Worm (Caenorhabditis elegans): Measurements from ENCODE around the gene mfsd-13.2.

mfsd-13.2 gene

DNA sequence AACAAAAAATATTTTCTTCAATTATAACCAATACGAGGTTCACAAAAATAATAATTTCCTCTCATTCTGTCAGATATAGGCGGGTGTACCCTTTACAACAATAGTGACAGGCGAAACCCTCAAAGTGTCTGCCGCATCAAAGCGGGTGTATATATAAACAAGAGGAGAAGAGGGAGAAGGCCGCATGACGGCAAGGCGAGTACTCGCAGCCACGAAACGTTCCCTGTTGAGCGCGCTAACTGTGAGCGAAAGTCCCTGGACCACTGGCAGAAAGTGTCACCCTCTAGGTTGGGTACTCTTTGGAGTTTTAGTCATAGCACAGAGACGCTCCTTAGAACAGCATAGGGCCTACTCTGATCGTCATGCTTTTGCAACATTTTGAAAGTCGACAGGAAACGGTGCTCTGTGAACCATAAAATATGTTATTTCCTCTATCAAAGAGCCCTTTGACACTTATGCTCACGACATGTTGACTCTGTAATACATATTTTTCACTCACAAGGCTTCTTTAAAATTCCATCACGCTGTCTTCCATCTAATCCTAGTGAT, 34.5 kb upstream of the mfsd-13.2 start, which contains the start of gene pcrg-1:
Gene pcrg-1, plus strand, starts transcription at position 499 of the 549 bp plus-strand sequence.
- TF ChIP-seq tbx-7 (tag; optimal IDR thresholded peaks at IDR 0.05) (peak; percentile 71), Y22D7AL.16 (tag; optimal IDR thresholded peaks at IDR 0.05) (peak; percentile 84), ztf-16 (tag; optimal IDR thresholded peaks at IDR 0.05) (peak; percentile 89), pha-4 (tag; optimal IDR thresholded peaks at IDR 0.05) (no peak), unc-42 (tag; optimal IDR thresholded peaks at IDR 0.05) (peak; percentile 35), che-1 (tag; optimal IDR thresholded peaks at IDR 0.05) (peak; percentile 91), hlh-8 (tag; optimal IDR thresholded peaks at IDR 0.05) (peak; percentile 44), sdc-2 (tag; optimal IDR thresholded peaks at IDR 0.05) (peak; percentile 69), ets-4 (tag; optimal IDR thresholded peaks at IDR 0.05) (peak; percentile 52), C38D4.7 (GFP tag; optimal IDR thresholded peaks at IDR 0.05) (peak; percentile 87), ttx-3 (tag; optimal IDR thresholded peaks at IDR 0.05) (peak; percentile 77), ama-1 (optimal IDR thresholded peaks at IDR 0.05) (no peak), ceh-22 (tag; optimal IDR thresholded peaks at IDR 0.05) (no peak), tbx-2 (tag; optimal IDR thresholded peaks at IDR 0.05) (peak; percentile 85), elt-4 (tag; optimal IDR thresholded peaks at IDR 0.05) (no peak), K09A11.1 (tag; optimal IDR thresholded peaks at IDR 0.05; ENCODE audit: insufficient read depth) (peak; percentile 43), pax-1 (tag; optimal IDR thresholded peaks at IDR 0.05) (no peak), sox-2 (GFP tag; IDR thresholded peaks at IDR 0.05) (peak; percentile 87), gmeb-2 (tag; optimal IDR thresholded peaks at IDR 0.05) (peak; percentile 78), hlh-6 (tag; optimal IDR thresholded peaks at IDR 0.05) (peak; percentile 91), ceh-19 (GFP tag; optimal IDR thresholded peaks at IDR 0.05) (peak; percentile 90), C08G9.2 (tag; optimal IDR thresholded peaks at IDR 0.05) (peak; percentile 76), ceh-6 (GFP tag; optimal IDR thresholded peaks at IDR 0.05) (peak; percentile 86), lin-11 (tag; optimal IDR thresholded peaks at IDR 0.05) (peak; percentile 77), pros-1 (tag; optimal IDR thresholded peaks at IDR 0.05) (no peak), fkh-6 (tag; optimal IDR thresholded peaks at IDR 0.05) (peak; percentile 86), madf-2 (tag; optimal IDR thresholded peaks at IDR 0.05) (peak; percentile 85), ceh-9 (tag; optimal IDR thresholded peaks at IDR 0.05) (peak; percentile 72), F13H6.1 (tag; optimal IDR thresholded peaks at IDR 0.05) (peak; percentile 89), pag-3 (tag; optimal IDR thresholded peaks at IDR 0.05; ENCODE audit: borderline replicate concordance) (peak; percentile 8), nfya-1 (tag; optimal IDR thresholded peaks at IDR 0.05) (peak; percentile 45), ceh-45 (GFP tag; IDR thresholded peaks at IDR 0.05) (peak; percentile 84), ceh-2 (tag; optimal IDR thresholded peaks at IDR 0.05) (peak; percentile 78), npax-4 (tag; optimal IDR thresholded peaks at IDR 0.05) (peak; percentile 84), K02D7.2 (tag; optimal IDR thresholded peaks at IDR 0.05) (peak; percentile 74), mec-3 (tag; optimal IDR thresholded peaks at IDR 0.05; ENCODE audit: borderline replicate concordance) (peak; percentile 39), unc-55 (GFP tag; optimal IDR thresholded peaks at IDR 0.05) (no peak), pat-9 (tag; optimal IDR thresholded peaks at IDR 0.05) (peak; percentile 88), dmd-4 (tag; optimal IDR thresholded peaks at IDR 0.05; ENCODE audit: borderline replicate concordance) (peak; percentile 79), nhr-11 (tag; optimal IDR thresholded peaks at IDR 0.05) (no peak), ceh-48 (tag; optimal IDR thresholded peaks at IDR 0.05) (peak; percentile 74), rnt-1 (tag; optimal IDR thresholded peaks at IDR 0.05) (peak; percentile 87), unc-86 (tag; optimal IDR thresholded peaks at IDR 0.05) (peak; percentile 75), syd-9 (tag; optimal IDR thresholded peaks at IDR 0.05) (peak; percentile 74), dve-1 (tag; optimal IDR thresholded peaks at IDR 0.05) (peak; percentile 88), ceh-14 (tag; optimal IDR thresholded peaks at IDR 0.05) (peak; percentile 91), nhr-232 (tag; optimal IDR thresholded peaks at IDR 0.05) (peak; percentile 73), unc-3 (GFP tag; conservative IDR thresholded peaks at IDR 0.05) (peak; percentile 90), unc-3 (tag; optimal IDR thresholded peaks at IDR 0.05) (peak; percentile 66), ceh-18 (tag; optimal IDR thresholded peaks at IDR 0.05) (peak; percentile 76), hlh-30 (tag; optimal IDR thresholded peaks at IDR 0.05; ENCODE audit: insufficient read depth) (peak; percentile 73), sox-4 (tag; optimal IDR thresholded peaks at IDR 0.05) (peak; percentile 85), ref-2 (tag; optimal IDR thresholded peaks at IDR 0.05) (peak; percentile 77)

All from whole organism, late embryonic.